Worm (Caenorhabditis elegans) whole organism, early embryonic: ENCODE results near the gene T22B2.5.

Source experiments
- B0310.2 ChIP-seq: sonication (generic microtip); optimal IDR thresholded peaks from 2 replicates; lab custom pipeline; 2016; ENCODE audit warnings: mild to moderate bottlenecking, missing genetic modification characterization, missing compliant biosample characterization
- ama-1 ChIP-seq: fragments of 150-350 bp; optimal IDR thresholded peaks from 2 replicates; lab custom pipeline; 2014
- flt-1 ChIP-seq: fragments of 200-800 bp; sonication (Bioruptor generic); IDR thresholded peaks from 2 replicates; pipeline ENCODE4 v1.3.6; 2022; ENCODE audit warnings: missing genetic modification characterization, missing compliant biosample characterization
- hmbx-1 ChIP-seq: sonication (generic microtip); optimal IDR thresholded peaks from 2 replicates; lab custom pipeline; 2016; ENCODE audit warnings: mild to moderate bottlenecking, missing genetic modification characterization, missing compliant biosample characterization
- hmg-4 ChIP-seq: fragments of 200-800 bp; sonication (Bioruptor generic); optimal IDR thresholded peaks from 2 replicates; lab custom pipeline; 2018; ENCODE audit warnings: mild to moderate bottlenecking, missing genetic modification characterization, missing compliant biosample characterization
- pes-1 ChIP-seq: fragments of 200-800 bp; sonication (Bioruptor generic); IDR thresholded peaks from 2 replicates; pipeline ENCODE4 v1.3.6; 2022; ENCODE audit warnings: missing genetic modification reagents, missing genetic modification characterization, missing compliant biosample characterization
- scrt-1 ChIP-seq: fragments of 200-800 bp; sonication (Bioruptor generic); IDR thresholded peaks from 2 replicates; pipeline ENCODE4 v1.3.6; 2022; ENCODE audit warnings: missing genetic modification characterization, missing compliant biosample characterization
- tra-4 ChIP-seq: sonication (generic microtip); optimal IDR thresholded peaks from 2 replicates; lab custom pipeline; 2017; ENCODE audit warnings: missing genetic modification characterization, missing compliant biosample characterization

ce11 chrX:3918182-3918581 is 7.0 kb upstream of the T22B2.5 start:
- no peak for TF ChIP-seq B0310.2 (tag; lab: Kevin White, UChicago)
- TF ChIP-seq hmbx-1, result no peak
- no peak for TF ChIP-seq ama-1 (lab: Kevin White, UChicago)
- TF ChIP-seq flt-1 (GFP tag; lab: Robert Waterston, UW), result no peak
- TF ChIP-seq tra-4 (tag; lab: Kevin White, UChicago), result no peak
- TF ChIP-seq hmg-4 (GFP tag; lab: Kevin White, UChicago), result no peak
- TF ChIP-seq pes-1 (GFP tag; lab: Robert Waterston, UW), result no peak
- no peak for TF ChIP-seq scrt-1 (GFP tag; lab: Robert Waterston, UW)
